Fruit fly (Drosophila melanogaster): ENCODE measurements around the gene Nprl2.

Gene Nprl2

DNA sequence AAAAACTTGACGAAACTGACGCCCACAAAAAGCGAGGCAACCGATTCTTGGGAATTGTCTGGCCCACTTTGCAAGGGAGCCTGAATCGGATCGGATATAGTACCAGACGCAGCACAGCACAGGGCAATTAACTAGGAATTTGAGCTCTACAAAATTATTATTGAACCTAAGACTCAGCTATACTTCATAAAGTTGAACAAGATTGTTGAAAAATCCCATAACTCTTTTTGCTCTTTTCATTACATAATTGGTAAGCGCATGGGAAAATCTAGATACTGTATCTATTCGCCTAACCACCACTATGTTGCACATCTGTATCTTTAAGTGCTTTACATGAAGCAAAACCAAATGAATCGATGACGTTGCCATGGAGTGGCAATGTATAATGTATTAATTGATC, 51.1 kb downstream of the Nprl2 start (continued):
- TF ChIP-seq CG11247 (GFP tag; IDR thresholded peaks at IDR 0.05), result peak; percentile 75
- TF ChIP-seq kni (GFP tag; optimal IDR thresholded peaks at IDR 0.05), result no peak
- no peak for TF ChIP-seq zen2 (GFP tag; IDR thresholded peaks at IDR 0.05; ENCODE audit: partially characterized antibody)
- TF ChIP-seq CG8924 (tag; optimal IDR thresholded peaks at IDR 0.05), result peak; percentile 75
- TF ChIP-seq Dad (GFP tag; optimal IDR thresholded peaks at IDR 0.05), result peak; percentile 35
- no peak for TF ChIP-seq BEAF-32 (GFP tag; optimal IDR thresholded peaks at IDR 0.05)
- peak; percentile 22 for TF ChIP-seq CG30020 (tag; optimal IDR thresholded peaks at IDR 0.05)
- peak; percentile 60 for TF ChIP-seq CG18599 (GFP tag; optimal IDR thresholded peaks at IDR 0.05)
- TF ChIP-seq inv (GFP tag; IDR thresholded peaks at IDR 0.05; ENCODE audit: partially characterized antibody), result no peak
- peak; percentile 6 for TF ChIP-seq CG3281 (GFP tag; optimal IDR thresholded peaks at IDR 0.05)
- TF ChIP-seq Usf (GFP tag; optimal IDR thresholded peaks at IDR 0.05), result no peak
- peak; percentile 70 for TF ChIP-seq CG17385 (GFP tag; optimal IDR thresholded peaks at IDR 0.05)
- TF ChIP-seq mirr (GFP tag; optimal IDR thresholded peaks at IDR 0.05), result no peak
- TF ChIP-seq CG16779 (GFP tag; IDR thresholded peaks at IDR 0.05), result no peak
- TF ChIP-seq CG11398 (GFP tag; optimal IDR thresholded peaks at IDR 0.05), result no peak
- TF ChIP-seq hth (optimal IDR thresholded peaks at IDR 0.05), result no peak
- no peak for TF ChIP-seq NK7.1 (GFP tag; optimal IDR thresholded peaks at IDR 0.05)
- no peak for TF ChIP-seq p53 (GFP tag; optimal IDR thresholded peaks at IDR 0.05)
- no peak for TF ChIP-seq ham (GFP tag; IDR thresholded peaks at IDR 0.05)
- no peak for TF ChIP-seq exex (tag; optimal IDR thresholded peaks at IDR 0.05)
- TF ChIP-seq Eip74EF (GFP tag; optimal IDR thresholded peaks at IDR 0.05), result peak in 1 of 2 experiments; percentile 82
- peak; percentile 28 for TF ChIP-seq Deaf1 (tag; optimal IDR thresholded peaks at IDR 0.05)
- TF ChIP-seq CG10321 (GFP tag; IDR thresholded peaks at IDR 0.05), result no peak
- no peak for TF ChIP-seq Dbx (GFP tag; IDR thresholded peaks at IDR 0.05)
- peak; percentile 64 for TF ChIP-seq CG30431 (GFP tag; optimal IDR thresholded peaks at IDR 0.05)
- TF ChIP-seq ewg (GFP tag; optimal IDR thresholded peaks at IDR 0.05), result peak; percentile 68
- peak; percentile 26 for TF ChIP-seq CG8089 (GFP tag; optimal IDR thresholded peaks at IDR 0.05)
- TF ChIP-seq Dip2 (GFP tag; IDR thresholded peaks at IDR 0.05), result no peak
- no peak for TF ChIP-seq toy (GFP tag; IDR thresholded peaks at IDR 0.05)
- peak; percentile 70; the same call in 1 of the 2 replicates for TF ChIP-seq CG14667 (GFP tag; IDR thresholded peaks at IDR 0.05)
- peak; percentile 74 for TF ChIP-seq trem (tag; optimal IDR thresholded peaks at IDR 0.05)
- TF ChIP-seq tin (GFP tag; optimal IDR thresholded peaks at IDR 0.05), result peak; percentile 73
- TF ChIP-seq Atf3 (GFP tag; optimal IDR thresholded peaks at IDR 0.05), result peak; percentile 62
- TF ChIP-seq mam (GFP tag; optimal IDR thresholded peaks at IDR 0.05), result peak; percentile 71
- peak; percentile 7 for TF ChIP-seq HmgD (GFP tag; optimal IDR thresholded peaks at IDR 0.05)
- TF ChIP-seq CG18262 (tag; optimal IDR thresholded peaks at IDR 0.05), result peak; percentile 81
- TF ChIP-seq wdn (GFP tag; IDR thresholded peaks at IDR 0.05), result peak; percentile 57; the same call in 1 of the 2 replicates
- TF ChIP-seq CG8388 (GFP tag; optimal IDR thresholded peaks at IDR 0.05), result peak; percentile 81
- TF ChIP-seq CG8359 (GFP tag; optimal IDR thresholded peaks at IDR 0.05; ENCODE audit: borderline replicate concordance), result peak; percentile 25
- no peak for TF ChIP-seq dimm (GFP tag; IDR thresholded peaks at IDR 0.05)
- TF ChIP-seq CG11696 (GFP tag; IDR thresholded peaks at IDR 0.05), result peak; percentile 86
- no peak for TF ChIP-seq Taf1 (GFP tag; IDR thresholded peaks at IDR 0.05)
- TF ChIP-seq Lhr (GFP tag; optimal IDR thresholded peaks at IDR 0.05), result peak; percentile 45
- TF ChIP-seq CG1529 (GFP tag; optimal IDR thresholded peaks at IDR 0.05), result peak; percentile 77
- TF ChIP-seq CG1602 (GFP tag; optimal IDR thresholded peaks at IDR 0.05), result peak; percentile 67
- TF ChIP-seq jumu (GFP tag; optimal IDR thresholded peaks at IDR 0.05), result peak; percentile 56
- peak; percentile 36; the same call in 1 of the 2 replicates for TF ChIP-seq danr (GFP tag; IDR thresholded peaks at IDR 0.05)
- peak; percentile 15 for TF ChIP-seq CG13624 (GFP tag; optimal IDR thresholded peaks at IDR 0.05)
- no peak for TF ChIP-seq fu2 (GFP tag; optimal IDR thresholded peaks at IDR 0.05)
- TF ChIP-seq klu (GFP tag; IDR thresholded peaks at IDR 0.05), result no peak
- peak; percentile 65 for TF ChIP-seq CG10267 (tag; optimal IDR thresholded peaks at IDR 0.05)
